Fruit fly (Drosophila melanogaster) whole organism, adult: ENCODE results near the gene Apl.

Experiments used
- CG5204 ChIP-seq: fragments of 200-800 bp; sonication (Bioruptor generic); optimal IDR thresholded peaks from 2 replicates; lab custom pipeline; 2016; ENCODE audit warnings: missing biosample characterization, missing genetic modification characterization
- CG7045 ChIP-seq: fragments of 200-800 bp; sonication (Bioruptor generic); optimal IDR thresholded peaks from 2 replicates; lab custom pipeline; 2017; ENCODE audit warnings: missing biosample characterization, mild to moderate bottlenecking, missing genetic modification characterization
- Crg-1 ChIP-seq: fragments of 200-800 bp; sonication (Bioruptor generic); optimal IDR thresholded peaks from 2 replicates; lab custom pipeline; 2016; ENCODE audit warnings: missing biosample characterization, missing genetic modification characterization
- bab1 ChIP-seq: fragments of 200-800 bp; sonication (Bioruptor generic); optimal IDR thresholded peaks from 3 replicates; lab custom pipeline; 2019; ENCODE audit warnings: missing biosample characterization, mild to moderate bottlenecking, missing genetic modification characterization, moderate library complexity
- cnc ChIP-seq, 2 experiments: fragments of >200 bp; optimal IDR thresholded peaks; 2 replicates each; lab custom pipeline; 2017
- kay ChIP-seq: fragments of 200-800 bp; sonication (Bioruptor generic); peaks from one replicate; lab custom pipeline; 2016; ENCODE audit warnings: missing biosample characterization, missing genetic modification characterization, borderline replicate concordance
- pad ChIP-seq: fragments of 200-800 bp; sonication (Bioruptor generic); optimal IDR thresholded peaks from 3 replicates; lab custom pipeline; 2017; ENCODE audit warnings: missing biosample characterization, missing genetic modification characterization, mild to moderate bottlenecking, moderate library complexity, missing genetic modification reagents

dm6 chr3L:16641094-16641493, 46.1 kb downstream of the Apl start:
- TF ChIP-seq pad (GFP tag; lab: Kevin White, UChicago): no peak
- TF ChIP-seq cnc (optimal IDR thresholded peaks at IDR 0.05; lab: Kevin White, UChicago): no peak
- no peak for TF ChIP-seq CG7045 (GFP tag; lab: Kevin White, UChicago)
- TF ChIP-seq kay: no peak
- no peak for TF ChIP-seq CG5204
- no peak for TF ChIP-seq Crg-1
- no peak for TF ChIP-seq bab1
